Worm (Caenorhabditis elegans) whole organism, mixed stage, embryonic: Measurements from ENCODE around the gene mcu-1.

Experiments
- M03D4.4 ChIP-seq: sonication (generic microtip); optimal IDR thresholded peaks from 2 replicates; lab custom pipeline; 2017; ENCODE audit warnings: mild to moderate bottlenecking, missing genetic modification characterization, missing compliant biosample characterization
- ceh-39 ChIP-seq: fragments of 150-350 bp; optimal IDR thresholded peaks from 2 replicates; lab custom pipeline; 2014; ENCODE audit warnings: missing biosample characterization, missing genetic modification characterization
- ceh-43 ChIP-seq: fragments of 200-800 bp; sonication (Bioruptor generic); optimal IDR thresholded peaks from 2 replicates; lab custom pipeline; 2018; ENCODE audit warnings: mild to moderate bottlenecking, missing genetic modification characterization, moderate library complexity, missing compliant biosample characterization
- ceh-83 ChIP-seq: fragments of 200-800 bp; sonication (Bioruptor generic); optimal IDR thresholded peaks from 2 replicates; lab custom pipeline; 2018; ENCODE audit warnings: mild to moderate bottlenecking, missing genetic modification characterization, missing compliant biosample characterization
- ces-1 ChIP-seq: fragments of 150-350 bp; optimal IDR thresholded peaks from 2 replicates; lab custom pipeline; 2014; ENCODE audit warnings: missing biosample characterization, missing genetic modification reagents, missing genetic modification characterization
- cnd-1 ChIP-seq: fragments of 200-800 bp; sonication (Bioruptor generic); optimal IDR thresholded peaks from 2 replicates; lab custom pipeline; 2018; ENCODE audit warnings: mild to moderate bottlenecking, missing genetic modification characterization, missing compliant biosample characterization
- drap-1 ChIP-seq: fragments of 200-800 bp; sonication (Bioruptor generic); optimal IDR thresholded peaks from 3 replicates; lab custom pipeline; 2018; ENCODE audit warnings: mild to moderate bottlenecking, missing genetic modification characterization, missing compliant biosample characterization
- elt-1 ChIP-seq: sonication (generic microtip); optimal IDR thresholded peaks from 2 replicates; lab custom pipeline; 2017; ENCODE audit warnings: missing genetic modification characterization, mild to moderate bottlenecking, missing compliant biosample characterization, antibody characterized with exemption, moderate library complexity, borderline replicate concordance; ENCODE audit not compliant: insufficient read depth
- elt-3 ChIP-seq: fragments of 150-350 bp; optimal IDR thresholded peaks from 2 replicates; lab custom pipeline; 2014; ENCODE audit warnings: missing biosample characterization, missing genetic modification characterization
- flh-1 ChIP-seq: fragments of 200-800 bp; sonication (Bioruptor generic); optimal IDR thresholded peaks from 2 replicates; lab custom pipeline; 2018; ENCODE audit warnings: mild to moderate bottlenecking, missing genetic modification characterization, moderate library complexity, missing compliant biosample characterization
- ham-2 ChIP-seq: fragments of 200-800 bp; sonication (Bioruptor generic); optimal IDR thresholded peaks from 2 replicates; lab custom pipeline; 2018; ENCODE audit warnings: mild to moderate bottlenecking, missing genetic modification characterization, missing compliant biosample characterization
- hlh-1 ChIP-seq: fragments of 150-350 bp; optimal IDR thresholded peaks from 2 replicates; lab custom pipeline; 2014; ENCODE audit warnings: missing biosample characterization, missing genetic modification reagents, missing genetic modification characterization
- lin-13 ChIP-seq: fragments of 150-350 bp; optimal IDR thresholded peaks from 2 replicates; lab custom pipeline; 2014; ENCODE audit warnings: missing biosample characterization, missing genetic modification characterization
- mab-5 ChIP-seq: fragments of 150-350 bp; optimal IDR thresholded peaks from 2 replicates; lab custom pipeline; 2014; ENCODE audit warnings: missing biosample characterization, missing genetic modification characterization
- mep-1 ChIP-seq: fragments of 150-350 bp; optimal IDR thresholded peaks from 2 replicates; lab custom pipeline; 2017; ENCODE audit warnings: missing biosample characterization, missing genetic modification reagents, missing genetic modification characterization, inconsistent platforms
- mls-2 ChIP-seq: sonication (generic microtip); optimal IDR thresholded peaks from 2 replicates; lab custom pipeline; 2016; ENCODE audit warnings: mild to moderate bottlenecking, missing genetic modification characterization, moderate library complexity, missing compliant biosample characterization
- nhr-12 ChIP-seq: fragments of 150-350 bp; optimal IDR thresholded peaks from 2 replicates; lab custom pipeline; 2014; ENCODE audit warnings: missing biosample characterization, missing genetic modification characterization
- nhr-2 ChIP-seq: fragments of 150-350 bp; optimal IDR thresholded peaks from 2 replicates; lab custom pipeline; 2014; ENCODE audit warnings: missing biosample characterization, missing genetic modification characterization
- nhr-237 ChIP-seq: fragments of 150-350 bp; optimal IDR thresholded peaks from 2 replicates; lab custom pipeline; 2014; ENCODE audit warnings: missing biosample characterization, missing genetic modification characterization
- nhr-76 ChIP-seq: sonication (generic microtip); optimal IDR thresholded peaks from 2 replicates; lab custom pipeline; 2017; ENCODE audit warnings: missing biosample characterization, missing genetic modification characterization
- pha-4 ChIP-seq: fragments of 150-350 bp; optimal IDR thresholded peaks from 2 replicates; lab custom pipeline; 2018; ENCODE audit warnings: missing biosample characterization, missing genetic modification reagents, missing genetic modification characterization
- snpc-4 ChIP-seq: fragments of 150-350 bp; optimal IDR thresholded peaks from 2 replicates; lab custom pipeline; 2014; ENCODE audit warnings: missing biosample characterization, missing genetic modification characterization
- sptf-1 ChIP-seq: sonication (generic microtip); optimal IDR thresholded peaks from 2 replicates; lab custom pipeline; 2017; ENCODE audit warnings: mild to moderate bottlenecking, missing genetic modification characterization, moderate library complexity, missing compliant biosample characterization
- unc-120 ChIP-seq: sonication (generic microtip); optimal IDR thresholded peaks from 2 replicates; lab custom pipeline; 2017; ENCODE audit warnings: missing genetic modification characterization, missing compliant biosample characterization; ENCODE audit not compliant: poor library complexity, severe bottlenecking
- unc-39 ChIP-seq: fragments of 150-350 bp; optimal IDR thresholded peaks from 2 replicates; lab custom pipeline; 2014; ENCODE audit warnings: missing biosample characterization, missing genetic modification characterization
- unc-62 ChIP-seq: fragments of 150-350 bp; optimal IDR thresholded peaks from 2 replicates; lab custom pipeline; 2014; ENCODE audit warnings: missing biosample characterization, missing genetic modification reagents, missing genetic modification characterization
- zip-8 ChIP-seq: fragments of 150-350 bp; optimal IDR thresholded peaks from 2 replicates; lab custom pipeline; 2014; ENCODE audit warnings: missing biosample characterization, missing genetic modification characterization
- ztf-11 ChIP-seq: fragments of 150-350 bp; optimal IDR thresholded peaks from 2 replicates; lab custom pipeline; 2014; ENCODE audit warnings: missing biosample characterization, missing genetic modification characterization

Gene mcu-1

ce11 chrIV:5939122-5939521 is at the start of gene mcu-1:
Gene mcu-1 (minus strand): TSS chrIV:5939230.
- TF ChIP-seq ces-1 (peak; percentile 18), snpc-4 (tag; lab: Kevin White, UChicago) (no peak)

ce11 chrIV:5986829-5987228 is 47.8 kb upstream of the mcu-1 start:
- TF ChIP-seq nhr-12 (tag; lab: Kevin White, UChicago) (no peak), ceh-39 (tag; lab: Kevin White, UChicago) (no peak), lin-13 (tag; lab: Kevin White, UChicago) (no peak), hlh-1 (tag; lab: Kevin White, UChicago) (peak; percentile 23), unc-39 (no peak), flh-1 (GFP tag; lab: Kevin White, UChicago) (no peak), ztf-11 (tag; lab: Kevin White, UChicago) (no peak), ceh-43 (GFP tag; lab: Kevin White, UChicago) (no peak), drap-1 (GFP tag; lab: Kevin White, UChicago) (no peak), mls-2 (tag; lab: Kevin White, UChicago) (no peak), elt-1 (tag; lab: Kevin White, UChicago) (no peak), sptf-1 (tag; lab: Kevin White, UChicago) (no peak), unc-62 (peak; percentile 36), cnd-1 (no peak), unc-120 (tag; lab: Kevin White, UChicago) (peak; percentile 43), zip-8 (no peak), nhr-2 (tag; lab: Kevin White, UChicago) (no peak), elt-3 (tag; lab: Kevin White, UChicago) (no peak), mep-1 (no peak), ham-2 (GFP tag; lab: Kevin White, UChicago) (no peak), nhr-237 (tag; lab: Kevin White, UChicago) (no peak), M03D4.4 (tag; lab: Kevin White, UChicago) (no peak)

ce11 chrIV:5985823-5986222 is 46.8 kb upstream of the mcu-1 start:
- no peak for TF ChIP-seq zip-8
- TF ChIP-seq mep-1: no peak
- TF ChIP-seq unc-120 (tag; lab: Kevin White, UChicago): no peak
- TF ChIP-seq ceh-43 (GFP tag; lab: Kevin White, UChicago): no peak
- TF ChIP-seq nhr-12 (tag; lab: Kevin White, UChicago): no peak
- TF ChIP-seq nhr-76 (tag; lab: Kevin White, UChicago): no peak
- TF ChIP-seq M03D4.4 (tag; lab: Kevin White, UChicago): no peak
- TF ChIP-seq unc-62: no peak
- no peak for TF ChIP-seq nhr-237 (tag; lab: Kevin White, UChicago)
- no peak for TF ChIP-seq mab-5 (tag; lab: Kevin White, UChicago)
- TF ChIP-seq pha-4 (tag; lab: Kevin White, UChicago): no peak
- TF ChIP-seq hlh-1 (tag; lab: Kevin White, UChicago): no peak

ce11 chrIV:5985422-5985821 is 46.4 kb upstream of the mcu-1 start:
- peak; percentile 8 for TF ChIP-seq hlh-1 (tag; lab: Kevin White, UChicago)
- no peak for TF ChIP-seq mab-5 (tag; lab: Kevin White, UChicago)

ce11 chrIV:5983191-5983590 is 44.2 kb upstream of the mcu-1 start:
- TF ChIP-seq ham-2 (GFP tag; lab: Kevin White, UChicago): no peak
- TF ChIP-seq nhr-2 (tag; lab: Kevin White, UChicago): no peak
- no peak for TF ChIP-seq ztf-11 (tag; lab: Kevin White, UChicago)
- no peak for TF ChIP-seq unc-39
- TF ChIP-seq snpc-4 (tag; lab: Kevin White, UChicago): no peak
- no peak for TF ChIP-seq M03D4.4 (tag; lab: Kevin White, UChicago)
- TF ChIP-seq mls-2 (tag; lab: Kevin White, UChicago): no peak

- TF ChIP-seq M03D4.4 (tag; lab: Kevin White, UChicago) (no peak), nhr-2 (tag; lab: Kevin White, UChicago) (no peak), ceh-43 (GFP tag; lab: Kevin White, UChicago) (no peak), ceh-83 (GFP tag; lab: Kevin White, UChicago) (no peak)
Measured at ce11 chrIV:5979818-5980217, 40.8 kb upstream of the mcu-1 start.
